Fruit fly (Drosophila melanogaster) whole organism, embryonic: Measurements from ENCODE around the gene CG10365.

Experiments
- Atf3 ChIP-seq: fragments of 200-800 bp; sonication (Bioruptor generic); optimal IDR thresholded peaks from 3 replicates; lab custom pipeline; 2016; ENCODE audit warnings: missing biosample characterization, missing genetic modification characterization
- CG10267 ChIP-seq: fragments of 200-800 bp; sonication (Bioruptor generic); optimal IDR thresholded peaks from 2 replicates; lab custom pipeline; 2018; ENCODE audit warnings: missing biosample characterization, mild to moderate bottlenecking, missing genetic modification characterization, moderate library complexity
- CG10979 ChIP-seq: fragments of 200-800 bp; sonication (Bioruptor generic); optimal IDR thresholded peaks from 2 replicates; lab custom pipeline; 2018; ENCODE audit warnings: missing biosample characterization, mild to moderate bottlenecking, missing genetic modification characterization, moderate library complexity
- CG12071 ChIP-seq: fragments of 200-800 bp; sonication (Bioruptor generic); optimal IDR thresholded peaks from 3 replicates; lab custom pipeline; 2018; ENCODE audit warnings: missing biosample characterization, mild to moderate bottlenecking, missing genetic modification characterization
- CG12219 ChIP-seq: fragments of 200-800 bp; sonication (Bioruptor generic); optimal IDR thresholded peaks from 3 replicates; lab custom pipeline; 2018; ENCODE audit warnings: missing biosample characterization, mild to moderate bottlenecking, missing genetic modification characterization
- CG12942 ChIP-seq: fragments of 200-800 bp; sonication (Bioruptor generic); optimal IDR thresholded peaks from 3 replicates; lab custom pipeline; 2016; ENCODE audit warnings: missing biosample characterization, missing genetic modification characterization
- CG13894 ChIP-seq: fragments of 200-800 bp; sonication (Bioruptor generic); optimal IDR thresholded peaks from 3 replicates; lab custom pipeline; 2018; ENCODE audit warnings: missing biosample characterization, mild to moderate bottlenecking, missing genetic modification characterization, moderate library complexity
- CG14441 ChIP-seq: fragments of 200-800 bp; sonication (Bioruptor generic); IDR thresholded peaks from 2 replicates; pipeline ENCODE4 v1.3.6; 2022; ENCODE audit warnings: missing biosample characterization, missing genetic modification characterization
- CG16863 ChIP-seq: fragments of 200-800 bp; sonication (Bioruptor generic); optimal IDR thresholded peaks from 3 replicates; lab custom pipeline; 2016; ENCODE audit warnings: missing biosample characterization, missing genetic modification characterization
- CG17802 ChIP-seq: fragments of 200-800 bp; sonication (Bioruptor generic); optimal IDR thresholded peaks from 2 replicates; lab custom pipeline; 2018; ENCODE audit warnings: missing biosample characterization, mild to moderate bottlenecking, missing genetic modification characterization, moderate library complexity
- CG1792 ChIP-seq: fragments of 200-800 bp; sonication (Bioruptor generic); optimal IDR thresholded peaks from 2 replicates; lab custom pipeline; 2016; ENCODE audit warnings: missing biosample characterization, missing genetic modification characterization
- CG18764 ChIP-seq: fragments of 200-800 bp; sonication (Bioruptor generic); optimal IDR thresholded peaks from 3 replicates; lab custom pipeline; 2016; ENCODE audit warnings: missing biosample characterization, missing genetic modification characterization
- CG4328 ChIP-seq: fragments of 200-800 bp; sonication (Bioruptor generic); optimal IDR thresholded peaks from 3 replicates; lab custom pipeline; 2017; ENCODE audit warnings: missing biosample characterization, missing genetic modification reagents, missing genetic modification characterization
- CG4424 ChIP-seq: fragments of 200-800 bp; sonication (Bioruptor generic); optimal IDR thresholded peaks from 3 replicates; lab custom pipeline; 2016; ENCODE audit warnings: missing biosample characterization, missing genetic modification characterization
- CG6175 ChIP-seq: fragments of 200-800 bp; sonication (Bioruptor generic); IDR thresholded peaks from 3 replicates; pipeline ENCODE4 v1.3.6; 2022; ENCODE audit warnings: missing biosample characterization, missing genetic modification characterization
- CG6272 ChIP-seq: fragments of 200-800 bp; sonication (Bioruptor generic); IDR thresholded peaks from 2 replicates; pipeline ENCODE4 v1.3.6; 2022; ENCODE audit warnings: missing biosample characterization, missing genetic modification characterization
- CG7271 ChIP-seq: fragments of 200-800 bp; sonication (Bioruptor generic); optimal IDR thresholded peaks from 2 replicates; lab custom pipeline; 2018; ENCODE audit warnings: missing biosample characterization, mild to moderate bottlenecking, missing genetic modification characterization, moderate library complexity
- CG7556 ChIP-seq: fragments of 200-800 bp; sonication (Bioruptor generic); optimal IDR thresholded peaks from 2 replicates; lab custom pipeline; 2017; ENCODE audit warnings: missing biosample characterization, mild to moderate bottlenecking, missing genetic modification characterization
- CG8359 ChIP-seq: fragments of 200-800 bp; sonication (Bioruptor generic); optimal IDR thresholded peaks from 2 replicates; lab custom pipeline; 2017; ENCODE audit warnings: missing biosample characterization, mild to moderate bottlenecking, missing genetic modification characterization, borderline replicate concordance
- CG8765 ChIP-seq: fragments of 200-800 bp; sonication (Bioruptor generic); IDR thresholded peaks from 2 replicates; pipeline ENCODE4 v1.3.6; 2022; ENCODE audit warnings: missing biosample characterization, missing genetic modification characterization
- CG9817 ChIP-seq: fragments of 200-800 bp; sonication (Bioruptor generic); optimal IDR thresholded peaks from 2 replicates; lab custom pipeline; 2018; ENCODE audit warnings: missing biosample characterization, mild to moderate bottlenecking, missing genetic modification characterization, moderate library complexity
- CG9876 ChIP-seq: fragments of 200-800 bp; sonication (Bioruptor generic); optimal IDR thresholded peaks from 2 replicates; lab custom pipeline; 2016; ENCODE audit warnings: missing biosample characterization, missing genetic modification characterization
- CoRest ChIP-seq: fragments of 200-800 bp; sonication (Bioruptor generic); optimal IDR thresholded peaks from 3 replicates; lab custom pipeline; 2018; ENCODE audit warnings: missing biosample characterization, mild to moderate bottlenecking, missing genetic modification characterization, moderate library complexity
- D19B ChIP-seq: fragments of 200-800 bp; sonication (Bioruptor generic); optimal IDR thresholded peaks from 2 replicates; lab custom pipeline; 2017; ENCODE audit warnings: missing biosample characterization, mild to moderate bottlenecking, missing genetic modification characterization
- Hmr ChIP-seq: fragments of 200-800 bp; sonication (Bioruptor generic); optimal IDR thresholded peaks from 3 replicates; lab custom pipeline; 2017; ENCODE audit warnings: mild to moderate bottlenecking, missing biosample characterization, missing genetic modification reagents, missing genetic modification characterization
- Lim3 ChIP-seq: fragments of 200-800 bp; sonication (Bioruptor generic); IDR thresholded peaks from 2 replicates; pipeline ENCODE4 v1.3.6; 2022; ENCODE audit warnings: missing biosample characterization, missing genetic modification characterization
- Mes4 ChIP-seq: fragments of 200-800 bp; sonication (Bioruptor generic); optimal IDR thresholded peaks from 2 replicates; lab custom pipeline; 2016; ENCODE audit warnings: missing biosample characterization, missing genetic modification characterization
- Six4 ChIP-seq: fragments of 200-800 bp; sonication (Bioruptor generic); optimal IDR thresholded peaks from 2 replicates; lab custom pipeline; 2016; ENCODE audit warnings: missing biosample characterization, missing genetic modification characterization
- ara ChIP-seq: fragments of 200-800 bp; sonication (Bioruptor generic); IDR thresholded peaks from 2 replicates; pipeline ENCODE4 v1.3.6; 2022; ENCODE audit warnings: missing biosample characterization, missing genetic modification characterization
- ato ChIP-seq: fragments of 200-800 bp; sonication (Bioruptor generic); IDR thresholded peaks from 2 replicates; pipeline ENCODE4 v1.3.6; 2022; ENCODE audit warnings: missing biosample characterization, missing genetic modification characterization; ENCODE audit not compliant: partially characterized antibody
- az2 ChIP-seq: fragments of 200-800 bp; sonication (Bioruptor generic); optimal IDR thresholded peaks from 3 replicates; lab custom pipeline; 2016; ENCODE audit warnings: missing biosample characterization, missing genetic modification characterization
- bbx ChIP-seq: fragments of 200-800 bp; sonication (Bioruptor generic); IDR thresholded peaks from 2 replicates; pipeline ENCODE4 v1.3.6; 2022; ENCODE audit warnings: missing biosample characterization, missing genetic modification characterization; ENCODE audit not compliant: partially characterized antibody
- bcd ChIP-seq: fragments of 200-800 bp; sonication (Bioruptor generic); optimal IDR thresholded peaks from 2 replicates; lab custom pipeline; 2017; ENCODE audit warnings: missing biosample characterization, mild to moderate bottlenecking, missing genetic modification characterization
- cato ChIP-seq: fragments of 200-800 bp; sonication (Bioruptor generic); optimal IDR thresholded peaks from 2 replicates; lab custom pipeline; 2016; ENCODE audit warnings: missing biosample characterization, missing genetic modification characterization, borderline replicate concordance
- croc ChIP-seq: fragments of 200-800 bp; sonication (Bioruptor generic); conservative IDR thresholded peaks from 3 replicates; pipeline ENCODE4 v1.3.6; 2022; ENCODE audit warnings: missing biosample characterization, missing genetic modification characterization
- ems ChIP-seq: fragments of 200-800 bp; sonication (Bioruptor generic); optimal IDR thresholded peaks from 3 replicates; lab custom pipeline; 2016; ENCODE audit warnings: missing biosample characterization, missing genetic modification characterization
- eyg ChIP-seq: fragments of 200-800 bp; sonication (Bioruptor generic); optimal IDR thresholded peaks from 3 replicates; lab custom pipeline; 2016; ENCODE audit warnings: missing biosample characterization, missing genetic modification characterization
- ftz-f1 ChIP-seq: fragments of 200-800 bp; sonication (Bioruptor generic); optimal IDR thresholded peaks from 2 replicates; lab custom pipeline; 2016; ENCODE audit warnings: missing biosample characterization, missing genetic modification characterization
- gcm2 ChIP-seq: fragments of 200-800 bp; sonication (Bioruptor generic); optimal IDR thresholded peaks from 2 replicates; lab custom pipeline; 2016; ENCODE audit warnings: missing biosample characterization, missing genetic modification characterization
- klu ChIP-seq: fragments of 200-800 bp; sonication (Bioruptor generic); IDR thresholded peaks from 2 replicates; pipeline ENCODE4 v1.3.6; 2022; ENCODE audit warnings: missing biosample characterization, missing genetic modification characterization
- run ChIP-seq: fragments of 200-800 bp; sonication (Bioruptor generic); optimal IDR thresholded peaks from 3 replicates; lab custom pipeline; 2018; ENCODE audit warnings: missing biosample characterization, mild to moderate bottlenecking, missing genetic modification characterization
- sens-2 ChIP-seq: fragments of 200-800 bp; sonication (Bioruptor generic); IDR thresholded peaks from 2 replicates; pipeline ENCODE4 v1.3.6; 2022; ENCODE audit warnings: missing biosample characterization, missing genetic modification characterization
- tio ChIP-seq: fragments of 200-800 bp; sonication (Bioruptor generic); optimal IDR thresholded peaks from 2 replicates; lab custom pipeline; 2017; ENCODE audit warnings: missing biosample characterization, missing genetic modification characterization, inconsistent platforms
- tll ChIP-seq, 2 experiments: fragments of 200-800 bp in 1 of 2; fragments of >200 bp in 1 of 2; sonication (Bioruptor generic) in 1 of 2; optimal IDR thresholded peaks; 2 replicates each; lab custom pipeline; 2017 to 2019; ENCODE audit warnings: missing biosample characterization in 2 of 2, missing genetic modification characterization in 2 of 2, mild to moderate bottlenecking in 1 of 2, moderate library complexity in 1 of 2
- unpg ChIP-seq: fragments of 200-800 bp; sonication (Bioruptor generic); optimal IDR thresholded peaks from 3 replicates; lab custom pipeline; 2018; ENCODE audit warnings: missing biosample characterization, mild to moderate bottlenecking, missing genetic modification characterization, moderate library complexity
- wdn ChIP-seq: fragments of 200-800 bp; sonication (Bioruptor generic); IDR thresholded peaks from 2 replicates; pipeline ENCODE4 v1.3.6; 2022; ENCODE audit warnings: missing biosample characterization, missing genetic modification characterization
- zen ChIP-seq: fragments of 200-800 bp; sonication (Bioruptor generic); optimal IDR thresholded peaks from 3 replicates; lab custom pipeline; 2018; ENCODE audit warnings: missing biosample characterization, mild to moderate bottlenecking, missing genetic modification characterization, moderate library complexity
- zfh2 ChIP-seq: fragments of 200-800 bp; sonication (Bioruptor generic); optimal IDR thresholded peaks from 2 replicates; lab custom pipeline; 2016; ENCODE audit warnings: missing biosample characterization, missing genetic modification characterization

Gene CG10365

dm6 chr3R:23678349-23679193 is 44.6 kb upstream of the CG10365 start, which contains the start of gene GILT2 (continued):
- TF ChIP-seq ems (GFP tag; lab: Kevin White, UChicago) (peak; percentile 45), CG4424 (GFP tag; lab: Kevin White, UChicago) (peak; percentile 92), CG10979 (peak; percentile 94), CG14441 (GFP tag; lab: Robert Waterston, UW) (peak; percentile 93), eyg (GFP tag; lab: Kevin White, UChicago) (peak; percentile 29), CG12219 (GFP tag; lab: Kevin White, UChicago) (peak; percentile 82), Six4 (GFP tag; lab: Kevin White, UChicago) (peak; percentile 83), klu (GFP tag; lab: Robert Waterston, UW) (peak; percentile 82), tll (GFP tag; optimal IDR thresholded peaks at IDR 0.05; lab: Kevin White, UChicago) (peak in 1 of 2 experiments; percentile 12), sens-2 (peak; percentile 76), Lim3 (GFP tag; lab: Robert Waterston, UW) (peak; percentile 34; the same call in 1 of the 2 replicates), CG7556 (GFP tag; lab: Kevin White, UChicago) (peak; percentile 91), az2 (GFP tag; lab: Kevin White, UChicago) (peak; percentile 90), CG16863 (GFP tag; lab: Kevin White, UChicago) (peak; percentile 51), CG10267 (tag; lab: Kevin White, UChicago) (peak; percentile 87), Atf3 (peak; percentile 35), CG12942 (peak; percentile 85), CG8765 (peak; percentile 79), CG9817 (tag; lab: Kevin White, UChicago) (peak; percentile 80), Mes4 (GFP tag; lab: Kevin White, UChicago) (peak; percentile 7), CG6272 (peak; percentile 91), CG9876 (GFP tag; lab: Kevin White, UChicago) (no peak), CG18764 (GFP tag; lab: Kevin White, UChicago) (peak; percentile 81), tio (peak; percentile 77), bcd (GFP tag; lab: Kevin White, UChicago) (peak; percentile 92), CG6175 (GFP tag; lab: Robert Waterston, UW) (peak; percentile 39; the same call in 1 of the 3 replicates), unpg (GFP tag; lab: Kevin White, UChicago) (peak; percentile 92), CG8359 (GFP tag; lab: Kevin White, UChicago) (peak; percentile 81), CG1792 (GFP tag; lab: Kevin White, UChicago) (peak; percentile 44), zen (peak; percentile 93), CG12071 (GFP tag; lab: Kevin White, UChicago) (peak; percentile 63), run (tag; lab: Kevin White, UChicago) (peak; percentile 83), CG17802 (peak; percentile 49), ato (no peak), D19B (GFP tag; lab: Kevin White, UChicago) (peak; percentile 78), zfh2 (GFP tag; lab: Kevin White, UChicago) (peak; percentile 6), ftz-f1 (GFP tag; lab: Kevin White, UChicago) (peak; percentile 43), CG7271 (tag; lab: Kevin White, UChicago) (peak; percentile 87), cato (GFP tag; lab: Kevin White, UChicago) (peak; percentile 85), CG13894 (peak; percentile 88), bbx (GFP tag; lab: Robert Waterston, UW) (no peak), wdn (peak; percentile 79), CoRest (tag; lab: Kevin White, UChicago) (peak; percentile 93), croc (GFP tag; lab: Robert Waterston, UW) (peak; percentile 89), Hmr (GFP tag; lab: Kevin White, UChicago) (peak; percentile 87), ara (peak; percentile 92), CG4328 (GFP tag; lab: Kevin White, UChicago) (peak; percentile 82), gcm2 (GFP tag; lab: Kevin White, UChicago) (peak; percentile 72)
